Fruit fly (Drosophila melanogaster) whole organism, embryonic: Measurements from ENCODE around the gene rdog.

Experiments used
- Antp ChIP-seq: fragments of 200-800 bp; sonication (Bioruptor generic); optimal IDR thresholded peaks from 3 replicates; lab custom pipeline; 2016; ENCODE audit warnings: missing biosample characterization, missing genetic modification characterization
- Asciz ChIP-seq: fragments of 200-800 bp; sonication (Bioruptor generic); optimal IDR thresholded peaks from 2 replicates; lab custom pipeline; 2017; ENCODE audit warnings: missing biosample characterization, mild to moderate bottlenecking, missing genetic modification characterization, missing genetic modification reagents
- Atf6 ChIP-seq: fragments of 200-800 bp; sonication (Bioruptor generic); IDR thresholded peaks from 2 replicates; pipeline ENCODE4 v1.3.6; 2022; ENCODE audit warnings: missing biosample characterization, missing genetic modification characterization
- Bdp1 ChIP-seq: fragments of 200-800 bp; sonication (Bioruptor generic); optimal IDR thresholded peaks from 3 replicates; lab custom pipeline; 2016; ENCODE audit warnings: missing biosample characterization, missing genetic modification characterization
- Bteb2 ChIP-seq: fragments of 200-800 bp; sonication (Bioruptor generic); optimal IDR thresholded peaks from 2 replicates; lab custom pipeline; 2016; ENCODE audit warnings: missing biosample characterization, missing genetic modification characterization
- CG10366 ChIP-seq: fragments of 200-800 bp; sonication (Bioruptor generic); IDR thresholded peaks from 2 replicates; pipeline ENCODE4 v1.3.6; 2022; ENCODE audit warnings: missing biosample characterization, missing genetic modification characterization
- CG10654 ChIP-seq: fragments of 200-800 bp; sonication (Bioruptor generic); optimal IDR thresholded peaks from 2 replicates; lab custom pipeline; 2016; ENCODE audit warnings: missing biosample characterization, missing genetic modification characterization
- CG10979 ChIP-seq: fragments of 200-800 bp; sonication (Bioruptor generic); optimal IDR thresholded peaks from 2 replicates; lab custom pipeline; 2018; ENCODE audit warnings: missing biosample characterization, mild to moderate bottlenecking, missing genetic modification characterization, moderate library complexity
- CG11093 ChIP-seq: fragments of 200-800 bp; sonication (Bioruptor generic); IDR thresholded peaks from 3 replicates; pipeline ENCODE4 v1.3.6; 2022; ENCODE audit warnings: missing biosample characterization, missing genetic modification characterization
- CG11560 ChIP-seq: fragments of 200-800 bp; sonication (Bioruptor generic); IDR thresholded peaks from 3 replicates; pipeline ENCODE4 v1.3.6; 2022; ENCODE audit warnings: missing biosample characterization, missing genetic modification characterization
- CG12071 ChIP-seq: fragments of 200-800 bp; sonication (Bioruptor generic); optimal IDR thresholded peaks from 3 replicates; lab custom pipeline; 2018; ENCODE audit warnings: missing biosample characterization, mild to moderate bottlenecking, missing genetic modification characterization
- CG14667 ChIP-seq: fragments of 200-800 bp; sonication (Bioruptor generic); IDR thresholded peaks from 2 replicates; pipeline ENCODE4 v1.3.6; 2022; ENCODE audit warnings: missing biosample characterization, missing genetic modification characterization
- CG3847 ChIP-seq: fragments of 200-800 bp; sonication (Bioruptor generic); IDR thresholded peaks from 2 replicates; pipeline ENCODE4 v1.3.6; 2022; ENCODE audit warnings: missing biosample characterization, missing genetic modification characterization
- CG6854 ChIP-seq: fragments of 200-800 bp; sonication (Bioruptor generic); optimal IDR thresholded peaks from 3 replicates; lab custom pipeline; 2017; ENCODE audit warnings: missing biosample characterization, mild to moderate bottlenecking, missing genetic modification characterization
- CG7987 ChIP-seq: fragments of 200-800 bp; sonication (Bioruptor generic); optimal IDR thresholded peaks from 2 replicates; lab custom pipeline; 2018; ENCODE audit warnings: missing biosample characterization, mild to moderate bottlenecking, missing genetic modification characterization, moderate library complexity
- CHES-1-like ChIP-seq: fragments of 200-800 bp; sonication (Bioruptor generic); optimal IDR thresholded peaks from 2 replicates; lab custom pipeline; 2016; ENCODE audit warnings: missing biosample characterization, missing genetic modification characterization
- Camta ChIP-seq: fragments of 200-800 bp; sonication (Bioruptor generic); optimal IDR thresholded peaks from 2 replicates; lab custom pipeline; 2016; ENCODE audit warnings: missing biosample characterization, missing genetic modification characterization
- Chrac-16 ChIP-seq: fragments of 200-800 bp; sonication (Bioruptor generic); optimal IDR thresholded peaks from 3 replicates; lab custom pipeline; 2016; ENCODE audit warnings: missing biosample characterization, missing genetic modification characterization
- H15 ChIP-seq: fragments of 200-800 bp; sonication (Bioruptor generic); IDR thresholded peaks from 3 replicates; pipeline ENCODE4 v1.3.6; 2022; ENCODE audit warnings: missing biosample characterization, missing genetic modification characterization
- Hand ChIP-seq: fragments of 200-800 bp; sonication (Bioruptor generic); optimal IDR thresholded peaks from 2 replicates; lab custom pipeline; 2017; ENCODE audit warnings: mild to moderate bottlenecking, missing biosample characterization, missing genetic modification reagents, missing genetic modification characterization
- Mad ChIP-seq: fragments of 200-800 bp; sonication (Bioruptor generic); optimal IDR thresholded peaks from 2 replicates; lab custom pipeline; 2016; ENCODE audit warnings: missing biosample characterization, missing genetic modification characterization
- Meics ChIP-seq: fragments of 200-800 bp; sonication (Bioruptor generic); optimal IDR thresholded peaks from 2 replicates; lab custom pipeline; 2017; ENCODE audit warnings: missing biosample characterization, mild to moderate bottlenecking, missing genetic modification characterization
- Neu2 ChIP-seq: fragments of 200-800 bp; sonication (Bioruptor generic); optimal IDR thresholded peaks from 3 replicates; lab custom pipeline; 2016; ENCODE audit warnings: missing biosample characterization, missing genetic modification characterization, borderline replicate concordance
- Nf-YC ChIP-seq: fragments of 200-800 bp; optimal IDR thresholded peaks from 3 replicates; lab custom pipeline; 2019; ENCODE audit warnings: missing biosample characterization, mild to moderate bottlenecking, missing genetic modification characterization, moderate library complexity
- Oli ChIP-seq: fragments of 200-800 bp; sonication (Bioruptor generic); optimal IDR thresholded peaks from 2 replicates; lab custom pipeline; 2018; ENCODE audit warnings: missing biosample characterization, mild to moderate bottlenecking, missing genetic modification characterization, moderate library complexity
- Poxn ChIP-seq: fragments of 200-800 bp; sonication (Bioruptor generic); IDR thresholded peaks from 2 replicates; pipeline ENCODE4 v1.3.6; 2022; ENCODE audit warnings: missing biosample characterization, missing genetic modification characterization
- Ptx1 ChIP-seq: fragments of 200-800 bp; sonication (Bioruptor generic); IDR thresholded peaks from 2 replicates; pipeline ENCODE4 v1.3.6; 2022; ENCODE audit warnings: missing biosample characterization, missing genetic modification characterization
- Sry-β ChIP-seq: fragments of 200-800 bp; sonication (Bioruptor generic); optimal IDR thresholded peaks from 2 replicates; lab custom pipeline; 2018; ENCODE audit warnings: missing biosample characterization, mild to moderate bottlenecking, missing genetic modification characterization, moderate library complexity
- YL-1 ChIP-seq: fragments of 200-800 bp; sonication (Bioruptor generic); optimal IDR thresholded peaks from 3 replicates; lab custom pipeline; 2017; ENCODE audit warnings: missing biosample characterization, mild to moderate bottlenecking, missing genetic modification characterization
- aop ChIP-seq: fragments of 200-800 bp; sonication (Bioruptor generic); IDR thresholded peaks from 2 replicates; pipeline ENCODE4 v1.3.6; 2022; ENCODE audit warnings: missing biosample characterization, missing genetic modification characterization
- bbx ChIP-seq: fragments of 200-800 bp; sonication (Bioruptor generic); IDR thresholded peaks from 2 replicates; pipeline ENCODE4 v1.3.6; 2022; ENCODE audit warnings: missing biosample characterization, missing genetic modification characterization; ENCODE audit not compliant: partially characterized antibody
- bigmax ChIP-seq: fragments of 200-800 bp; sonication (Bioruptor generic); optimal IDR thresholded peaks from 2 replicates; lab custom pipeline; 2018; ENCODE audit warnings: missing biosample characterization, mild to moderate bottlenecking, missing genetic modification characterization
- chm ChIP-seq: fragments of 200-800 bp; sonication (Bioruptor generic); IDR thresholded peaks from 2 replicates; pipeline ENCODE4 v1.3.6; 2022; ENCODE audit warnings: missing biosample characterization, missing genetic modification characterization
- ems ChIP-seq: fragments of 200-800 bp; sonication (Bioruptor generic); optimal IDR thresholded peaks from 3 replicates; lab custom pipeline; 2016; ENCODE audit warnings: missing biosample characterization, missing genetic modification characterization
- fd64A ChIP-seq: fragments of 200-800 bp; sonication (Bioruptor generic); optimal IDR thresholded peaks from 3 replicates; lab custom pipeline; 2018; ENCODE audit warnings: missing biosample characterization, mild to moderate bottlenecking, missing genetic modification characterization
- gce ChIP-seq: fragments of 200-800 bp; sonication (Bioruptor generic); IDR thresholded peaks from 3 replicates; pipeline ENCODE4 v1.3.6; 2022; ENCODE audit warnings: missing biosample characterization, missing genetic modification characterization
- gsb-n ChIP-seq: fragments of 200-800 bp; sonication (Bioruptor generic); optimal IDR thresholded peaks from 3 replicates; lab custom pipeline; 2018; ENCODE audit warnings: missing biosample characterization, mild to moderate bottlenecking, missing genetic modification characterization
- lola ChIP-seq, 3 experiments: fragments of >200 bp in 2 of 3; fragments of 200-800 bp in 1 of 3; sonication (Bioruptor generic) in 1 of 3; optimal IDR thresholded peaks; 2 replicates each; lab custom pipeline; 2017 to 2019; ENCODE audit warnings: missing biosample characterization in 3 of 3, missing genetic modification characterization in 3 of 3, mild to moderate bottlenecking in 1 of 3, moderate library complexity in 1 of 3
- lov ChIP-seq, 2 experiments: fragments of 200-800 bp in 1 of 2; fragments of >200 bp in 1 of 2; sonication (Bioruptor generic) in 1 of 2; IDR thresholded peaks in 1 of 2; optimal IDR thresholded peaks in 1 of 2; 2 replicates in 1 of 2; 3 replicates in 1 of 2; pipeline versions ENCODE4 v1.3.6 to Lab custom; 2017 to 2022; ENCODE audit warnings: missing biosample characterization in 1 of 2, missing genetic modification characterization in 1 of 2
- oc ChIP-seq: fragments of 200-800 bp; sonication (Bioruptor generic); optimal IDR thresholded peaks from 2 replicates; lab custom pipeline; 2018; ENCODE audit warnings: missing biosample characterization, mild to moderate bottlenecking, missing genetic modification characterization, moderate library complexity
- odd ChIP-seq: fragments of 200-800 bp; sonication (Bioruptor generic); optimal IDR thresholded peaks from 2 replicates; lab custom pipeline; 2017; ENCODE audit warnings: missing biosample characterization, mild to moderate bottlenecking, missing genetic modification characterization
- prd ChIP-seq, 3 experiments: fragments of >200 bp in 2 of 3; fragments of 200-800 bp in 1 of 3; sonication (Bioruptor generic) in 1 of 3; optimal IDR thresholded peaks in 2 of 3; IDR thresholded peaks in 1 of 3; 2 replicates in 2 of 3; 3 replicates in 1 of 3; pipeline versions ENCODE4 v1.3.6 to Lab custom; 2017 to 2022; ENCODE audit warnings: missing biosample characterization in 1 of 3, missing genetic modification characterization in 1 of 3
- sens ChIP-seq: fragments of 200-800 bp; sonication (Bioruptor generic); peaks from one replicate; lab custom pipeline; 2016; ENCODE audit warnings: missing biosample characterization, missing genetic modification characterization
- stwl ChIP-seq: fragments of 200-800 bp; sonication (Bioruptor generic); optimal IDR thresholded peaks from 3 replicates; lab custom pipeline; 2018; ENCODE audit warnings: missing biosample characterization, mild to moderate bottlenecking, missing genetic modification characterization, moderate library complexity
- tin ChIP-seq: fragments of 200-800 bp; sonication (Bioruptor generic); optimal IDR thresholded peaks from 3 replicates; lab custom pipeline; 2016; ENCODE audit warnings: missing biosample characterization, missing genetic modification characterization
- tup ChIP-seq: fragments of 200-800 bp; sonication (Bioruptor generic); optimal IDR thresholded peaks from 2 replicates; lab custom pipeline; 2016; ENCODE audit warnings: missing biosample characterization, mild to moderate bottlenecking, missing genetic modification characterization, moderate library complexity

The rdog gene

DNA sequence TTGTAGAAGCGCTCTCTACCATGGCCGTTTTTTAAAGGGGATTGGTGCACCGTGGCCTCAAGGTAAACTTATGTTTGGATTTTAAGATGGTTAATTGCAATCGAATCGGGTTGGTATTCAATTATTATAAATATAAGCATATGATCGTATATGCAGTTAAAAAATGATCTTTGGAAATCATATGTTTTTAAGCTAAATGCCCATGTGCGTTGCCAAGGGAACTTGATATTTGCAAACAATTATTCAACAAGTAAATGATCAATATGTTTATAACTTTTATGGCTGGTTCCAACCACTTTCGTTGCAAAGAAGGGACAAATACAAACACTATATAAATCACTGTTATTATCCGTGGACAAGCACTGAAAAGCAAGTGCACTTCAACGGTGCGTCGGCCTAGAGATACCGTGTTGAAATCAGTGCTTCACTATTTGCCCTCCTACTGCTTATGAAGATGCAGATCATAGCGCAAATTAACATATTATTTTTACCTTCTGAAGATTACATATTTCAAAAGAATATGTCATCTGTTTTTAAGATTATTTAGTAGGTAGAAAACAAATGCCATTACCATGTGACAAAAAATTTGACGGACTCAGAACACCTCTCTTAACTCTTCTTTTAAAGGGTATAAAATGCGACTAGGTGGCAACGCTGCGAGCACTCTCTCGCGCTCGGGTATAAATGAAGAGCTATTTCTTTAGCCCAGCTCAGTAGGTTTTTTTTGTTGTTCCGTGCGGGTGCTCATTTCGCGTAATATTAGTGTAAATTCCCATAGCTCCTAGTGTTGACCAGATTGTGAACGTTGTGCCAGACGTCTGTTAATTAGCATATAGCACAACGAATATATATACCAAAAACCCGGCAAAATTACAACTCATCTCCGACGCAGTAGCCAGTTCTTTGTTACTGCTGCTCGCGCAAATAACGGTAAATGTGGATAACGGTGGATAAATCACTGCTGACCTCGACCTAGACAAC lies at the start of gene rdog (continued):
- TF ChIP-seq Asciz (GFP tag; lab: Kevin White, UChicago) (peak; percentile 59), tup (GFP tag; lab: Kevin White, UChicago) (peak; percentile 4), Antp (GFP tag; lab: Kevin White, UChicago) (peak; percentile 82), CG11560 (no peak), gsb-n (tag; lab: Kevin White, UChicago) (peak; percentile 76), bigmax (GFP tag; lab: Kevin White, UChicago) (no peak), lola (GFP tag; optimal IDR thresholded peaks at IDR 0.05; lab: Kevin White, UChicago) (peak in 1 of 3 experiments; percentile 81), tin (GFP tag; lab: Kevin White, UChicago) (peak; percentile 85), CG3847 (GFP tag; lab: Robert Waterston, UW) (peak; percentile 57), CG6854 (peak; percentile 72), Bdp1 (GFP tag; lab: Kevin White, UChicago) (peak; percentile 71), Mad (peak; percentile 76), fd64A (GFP tag; lab: Kevin White, UChicago) (no peak), CG10366 (GFP tag; lab: Robert Waterston, UW) (peak; percentile 28; the same call in 1 of the 2 replicates), Camta (peak; percentile 87), sens (peak; percentile 98), CG10654 (GFP tag; lab: Kevin White, UChicago) (peak; percentile 70), Hand (GFP tag; lab: Kevin White, UChicago) (peak; percentile 73), CHES-1-like (GFP tag; lab: Kevin White, UChicago) (peak; percentile 79), Chrac-16 (GFP tag; lab: Kevin White, UChicago) (peak; percentile 84), ems (GFP tag; lab: Kevin White, UChicago) (peak; percentile 24), Meics (GFP tag; lab: Kevin White, UChicago) (peak; percentile 81), CG11093 (GFP tag; lab: Robert Waterston, UW) (0 out of 3 replicates have a peak, but pooled peaks have one; percentile 43), Neu2 (GFP tag; lab: Kevin White, UChicago) (peak; percentile 2), H15 (GFP tag; lab: Robert Waterston, UW) (0 out of 3 replicates have a peak, but pooled peaks have one; percentile 17), oc (peak; percentile 25), odd (GFP tag; lab: Kevin White, UChicago) (peak; percentile 71), CG12071 (GFP tag; lab: Kevin White, UChicago) (peak; percentile 30), stwl (tag; lab: Kevin White, UChicago) (peak; percentile 48), gce (no peak), Ptx1 (GFP tag; lab: Robert Waterston, UW) (peak; percentile 59), Poxn (GFP tag; lab: Robert Waterston, UW) (no peak), CG10979 (peak; percentile 81), CG14667 (GFP tag; lab: Robert Waterston, UW) (no peak), chm (GFP tag; lab: Robert Waterston, UW) (0 out of 2 replicates have a peak, but pooled peaks have one; percentile 36), CG7987 (GFP tag; lab: Kevin White, UChicago) (peak; percentile 46), Oli (tag; lab: Kevin White, UChicago) (peak; percentile 83), bbx (GFP tag; lab: Robert Waterston, UW) (no peak), Sry-β (peak; percentile 24), lov (optimal IDR thresholded peaks at IDR 0.05; lab: Kevin White, UChicago) (no peak), lov (GFP tag; IDR thresholded peaks at IDR 0.05; lab: Robert Waterston, UW) (no peak), YL-1 (GFP tag; lab: Kevin White, UChicago) (peak; percentile 75), aop (GFP tag; lab: Robert Waterston, UW) (peak; percentile 39; the same call in 1 of the 2 replicates), Nf-YC (peak; percentile 71), prd (optimal IDR thresholded peaks at IDR 0.05; lab: Kevin White, UChicago) (no peak), prd (GFP tag; IDR thresholded peaks at IDR 0.05; lab: Robert Waterston, UW) (peak; percentile 65; the same call in 2 of the 3 replicates), Atf6 (peak; percentile 82), Bteb2 (GFP tag; lab: Kevin White, UChicago) (peak; percentile 65)
